Worm (Caenorhabditis elegans): Measurements from ENCODE around the gene msd-2.

- TF ChIP-seq flt-1 (GFP tag; IDR thresholded peaks at IDR 0.05) (no peak), cog-1 (tag; optimal IDR thresholded peaks at IDR 0.05) (no peak), ztf-29 (GFP tag; IDR thresholded peaks at IDR 0.05) (no peak), tab-1 (GFP tag; IDR thresholded peaks at IDR 0.05) (no peak), klf-2 (GFP tag; conservative IDR thresholded peaks at IDR 0.05) (no peak), T22C8.4 (GFP tag; IDR thresholded peaks at IDR 0.05) (no peak)
Observed at ce11 chrIV:10033053-10033452, 4.2 kb downstream of the msd-2 start, which contains the start of gene F44D12.6.
